Worm (Caenorhabditis elegans) whole organism, mixed stage, embryonic: ENCODE measurements around the gene C28H8.5.

Experiments used
- M03D4.4 ChIP-seq: sonication (generic microtip); optimal IDR thresholded peaks from 2 replicates; lab custom pipeline; 2017; ENCODE audit warnings: mild to moderate bottlenecking, missing genetic modification characterization, missing compliant biosample characterization
- bed-3 ChIP-seq: fragments of 200-800 bp; sonication (Bioruptor generic); optimal IDR thresholded peaks from 3 replicates; lab custom pipeline; 2018; ENCODE audit warnings: mild to moderate bottlenecking, missing genetic modification characterization, moderate library complexity, missing compliant biosample characterization
- ceh-39 ChIP-seq: fragments of 150-350 bp; optimal IDR thresholded peaks from 2 replicates; lab custom pipeline; 2014; ENCODE audit warnings: missing biosample characterization, missing genetic modification characterization
- ceh-43 ChIP-seq: fragments of 200-800 bp; sonication (Bioruptor generic); optimal IDR thresholded peaks from 2 replicates; lab custom pipeline; 2018; ENCODE audit warnings: mild to moderate bottlenecking, missing genetic modification characterization, moderate library complexity, missing compliant biosample characterization
- ceh-83 ChIP-seq: fragments of 200-800 bp; sonication (Bioruptor generic); optimal IDR thresholded peaks from 2 replicates; lab custom pipeline; 2018; ENCODE audit warnings: mild to moderate bottlenecking, missing genetic modification characterization, missing compliant biosample characterization
- ces-1 ChIP-seq: fragments of 150-350 bp; optimal IDR thresholded peaks from 2 replicates; lab custom pipeline; 2014; ENCODE audit warnings: missing biosample characterization, missing genetic modification reagents, missing genetic modification characterization
- cnd-1 ChIP-seq: fragments of 200-800 bp; sonication (Bioruptor generic); optimal IDR thresholded peaks from 2 replicates; lab custom pipeline; 2018; ENCODE audit warnings: mild to moderate bottlenecking, missing genetic modification characterization, missing compliant biosample characterization
- drap-1 ChIP-seq: fragments of 200-800 bp; sonication (Bioruptor generic); optimal IDR thresholded peaks from 3 replicates; lab custom pipeline; 2018; ENCODE audit warnings: mild to moderate bottlenecking, missing genetic modification characterization, missing compliant biosample characterization
- elt-1 ChIP-seq: sonication (generic microtip); optimal IDR thresholded peaks from 2 replicates; lab custom pipeline; 2017; ENCODE audit warnings: missing genetic modification characterization, mild to moderate bottlenecking, missing compliant biosample characterization, antibody characterized with exemption, moderate library complexity, borderline replicate concordance; ENCODE audit not compliant: insufficient read depth
- flh-1 ChIP-seq: fragments of 200-800 bp; sonication (Bioruptor generic); optimal IDR thresholded peaks from 2 replicates; lab custom pipeline; 2018; ENCODE audit warnings: mild to moderate bottlenecking, missing genetic modification characterization, moderate library complexity, missing compliant biosample characterization
- hlh-1 ChIP-seq: fragments of 150-350 bp; optimal IDR thresholded peaks from 2 replicates; lab custom pipeline; 2014; ENCODE audit warnings: missing biosample characterization, missing genetic modification reagents, missing genetic modification characterization
- lin-32 ChIP-seq: fragments of 200-800 bp; sonication (Bioruptor generic); optimal IDR thresholded peaks from 2 replicates; lab custom pipeline; 2018; ENCODE audit warnings: mild to moderate bottlenecking, missing genetic modification characterization, missing compliant biosample characterization
- lsy-2 ChIP-seq: fragments of 150-350 bp; optimal IDR thresholded peaks from 2 replicates; lab custom pipeline; 2014; ENCODE audit warnings: missing biosample characterization, missing genetic modification characterization
- mab-5 ChIP-seq: fragments of 150-350 bp; optimal IDR thresholded peaks from 2 replicates; lab custom pipeline; 2014; ENCODE audit warnings: missing biosample characterization, missing genetic modification characterization
- mep-1 ChIP-seq: fragments of 150-350 bp; optimal IDR thresholded peaks from 2 replicates; lab custom pipeline; 2017; ENCODE audit warnings: missing biosample characterization, missing genetic modification reagents, missing genetic modification characterization, inconsistent platforms
- mls-2 ChIP-seq: sonication (generic microtip); optimal IDR thresholded peaks from 2 replicates; lab custom pipeline; 2016; ENCODE audit warnings: mild to moderate bottlenecking, missing genetic modification characterization, moderate library complexity, missing compliant biosample characterization
- nhr-12 ChIP-seq: fragments of 150-350 bp; optimal IDR thresholded peaks from 2 replicates; lab custom pipeline; 2014; ENCODE audit warnings: missing biosample characterization, missing genetic modification characterization
- nhr-2 ChIP-seq: fragments of 150-350 bp; optimal IDR thresholded peaks from 2 replicates; lab custom pipeline; 2014; ENCODE audit warnings: missing biosample characterization, missing genetic modification characterization
- nhr-76 ChIP-seq: sonication (generic microtip); optimal IDR thresholded peaks from 2 replicates; lab custom pipeline; 2017; ENCODE audit warnings: missing biosample characterization, missing genetic modification characterization
- pha-4 ChIP-seq: fragments of 150-350 bp; optimal IDR thresholded peaks from 2 replicates; lab custom pipeline; 2018; ENCODE audit warnings: missing biosample characterization, missing genetic modification reagents, missing genetic modification characterization
- sem-2 ChIP-seq: fragments of 200-800 bp; sonication (Bioruptor generic); optimal IDR thresholded peaks from 2 replicates; lab custom pipeline; 2018; ENCODE audit warnings: mild to moderate bottlenecking, missing genetic modification characterization, missing compliant biosample characterization
- snpc-4 ChIP-seq: fragments of 150-350 bp; optimal IDR thresholded peaks from 2 replicates; lab custom pipeline; 2014; ENCODE audit warnings: missing biosample characterization, missing genetic modification characterization
- sptf-1 ChIP-seq: sonication (generic microtip); optimal IDR thresholded peaks from 2 replicates; lab custom pipeline; 2017; ENCODE audit warnings: mild to moderate bottlenecking, missing genetic modification characterization, moderate library complexity, missing compliant biosample characterization
- tbx-8 ChIP-seq: fragments of 200-800 bp; sonication (Bioruptor generic); optimal IDR thresholded peaks from 2 replicates; lab custom pipeline; 2018; ENCODE audit warnings: mild to moderate bottlenecking, missing genetic modification characterization, moderate library complexity, missing compliant biosample characterization
- unc-120 ChIP-seq: sonication (generic microtip); optimal IDR thresholded peaks from 2 replicates; lab custom pipeline; 2017; ENCODE audit warnings: missing genetic modification characterization, missing compliant biosample characterization; ENCODE audit not compliant: poor library complexity, severe bottlenecking
- unc-39 ChIP-seq: fragments of 150-350 bp; optimal IDR thresholded peaks from 2 replicates; lab custom pipeline; 2014; ENCODE audit warnings: missing biosample characterization, missing genetic modification characterization
- unc-62 ChIP-seq: fragments of 150-350 bp; optimal IDR thresholded peaks from 2 replicates; lab custom pipeline; 2014; ENCODE audit warnings: missing biosample characterization, missing genetic modification reagents, missing genetic modification characterization
- zip-8 ChIP-seq: fragments of 150-350 bp; optimal IDR thresholded peaks from 2 replicates; lab custom pipeline; 2014; ENCODE audit warnings: missing biosample characterization, missing genetic modification characterization

C28H8.5 gene

DNA sequence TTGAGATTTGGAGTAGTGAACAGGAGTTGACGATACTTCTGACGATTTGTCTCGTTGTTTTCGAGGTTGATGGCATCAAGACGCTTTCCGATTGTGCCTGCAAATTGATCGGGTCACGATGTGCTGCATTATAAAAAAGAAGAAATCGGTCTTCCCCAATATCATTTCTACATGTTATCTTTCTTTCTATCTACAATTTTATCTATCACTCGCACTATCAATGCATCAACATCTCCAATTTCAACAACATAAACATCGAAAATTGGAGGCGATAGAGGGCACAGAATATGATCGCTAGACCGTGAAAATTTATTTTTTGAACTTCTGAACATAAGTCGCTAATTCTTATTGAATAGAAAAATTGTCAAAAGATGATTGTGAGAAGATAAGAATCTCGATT is 8.4 kb upstream of the C28H8.5 start:
- TF ChIP-seq elt-1 (tag; lab: Kevin White, UChicago) (peak; percentile 35), tbx-8 (GFP tag; lab: Kevin White, UChicago) (no peak)

ce11 chrIII:5876140-5876675 is 7.9 kb upstream of the C28H8.5 start, which contains the start of gene aldo-2:
Gene aldo-2 (minus strand): TSS chrIII:5876625.
- TF ChIP-seq nhr-12 (no peak), unc-39 (no peak), sem-2 (GFP tag; lab: Kevin White, UChicago) (no peak), unc-62 (GFP tag; lab: Kevin White, UChicago) (no peak), bed-3 (no peak), snpc-4 (tag; lab: Kevin White, UChicago) (no peak), mls-2 (no peak), mep-1 (tag; lab: Kevin White, UChicago) (no peak), drap-1 (no peak)

- TF ChIP-seq tbx-8 (GFP tag; lab: Kevin White, UChicago) (no peak), unc-39 (no peak), unc-120 (tag; lab: Kevin White, UChicago) (no peak), sptf-1 (tag; lab: Kevin White, UChicago) (no peak), cnd-1 (tag; lab: Kevin White, UChicago) (no peak), nhr-2 (no peak), M03D4.4 (tag; lab: Kevin White, UChicago) (no peak), hlh-1 (tag; lab: Kevin White, UChicago) (no peak), nhr-76 (tag; lab: Kevin White, UChicago) (no peak), flh-1 (no peak), zip-8 (tag; lab: Kevin White, UChicago) (no peak), elt-1 (tag; lab: Kevin White, UChicago) (no peak), bed-3 (no peak), ceh-43 (GFP tag; lab: Kevin White, UChicago) (no peak), mls-2 (no peak), ceh-83 (GFP tag; lab: Kevin White, UChicago) (no peak)
Measured at ce11 chrIII:5876867-5877641, 7.1 kb upstream of the C28H8.5 start.

DNA sequence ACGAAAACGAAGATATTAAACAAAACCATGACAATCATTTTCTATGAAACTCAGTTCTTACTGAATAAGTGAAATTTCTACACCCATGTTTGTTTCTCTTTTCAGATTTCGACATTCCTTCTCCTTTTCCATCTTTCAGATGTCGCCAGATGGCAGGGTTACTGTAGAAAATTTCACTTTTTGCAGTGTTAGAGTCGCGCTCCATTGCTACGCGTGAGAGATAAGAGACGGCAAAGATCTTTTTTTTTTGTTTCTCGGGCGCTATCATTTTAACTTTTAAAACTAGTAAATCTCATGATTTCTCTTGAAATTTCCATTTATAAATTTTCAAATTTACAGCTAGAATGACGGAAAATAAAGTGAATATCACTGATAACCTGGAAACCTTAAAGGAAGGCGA is 5.9 kb upstream of the C28H8.5 start, which contains the start of the genes mig-21 and F01F1.2:
Gene mig-21, minus strand, starts transcription at position 166 of the 400 bp plus-strand sequence.
Gene F01F1.2, plus strand, starts transcription at position 340 of the 400 bp plus-strand sequence.
- TF ChIP-seq elt-1 (tag; lab: Kevin White, UChicago) (no peak), mab-5 (tag; lab: Kevin White, UChicago) (no peak), lsy-2 (peak; percentile 62), ceh-43 (GFP tag; lab: Kevin White, UChicago) (no peak), pha-4 (tag; lab: Kevin White, UChicago) (no peak), sem-2 (GFP tag; lab: Kevin White, UChicago) (no peak), lin-32 (no peak)

DNA sequence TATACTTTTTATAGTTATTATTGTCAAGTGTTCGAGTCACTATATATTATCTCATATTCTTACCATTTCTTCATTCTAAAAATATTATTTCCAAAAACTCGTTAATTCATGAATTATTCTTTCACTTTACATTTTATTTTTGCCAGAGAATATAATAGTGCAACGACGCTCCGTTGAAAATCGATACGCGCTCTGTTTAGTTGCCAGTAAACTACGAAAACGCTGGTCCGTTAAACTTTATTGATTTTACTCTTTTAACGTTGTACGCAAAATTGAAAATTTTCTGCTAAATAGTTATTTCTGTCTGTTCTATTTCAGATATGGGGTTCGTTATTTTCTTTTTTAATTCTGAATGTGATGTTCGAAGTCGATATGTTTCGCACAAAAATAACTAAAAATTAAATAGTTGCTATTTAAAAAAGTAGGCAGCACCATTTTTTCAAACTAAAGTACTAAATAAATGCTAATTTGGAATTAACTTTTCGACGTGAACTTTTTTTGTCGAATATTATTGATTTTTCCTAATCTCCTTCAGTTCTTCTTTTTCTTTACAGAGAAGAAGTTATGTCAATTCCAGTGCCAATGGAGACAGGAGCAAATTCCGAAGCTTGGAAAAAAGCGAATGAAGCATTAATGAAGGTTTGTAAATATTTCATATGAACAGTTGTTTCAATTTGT is 4.7 kb upstream of the C28H8.5 start, which contains the start of gene hpo-10:
Gene hpo-10, plus strand, starts transcription at position 199 of the 678 bp plus-strand sequence.
- TF ChIP-seq ces-1 (GFP tag; lab: Kevin White, UChicago) (peak; percentile 31), ceh-39 (tag; lab: Kevin White, UChicago) (peak; percentile 52), snpc-4 (tag; lab: Kevin White, UChicago) (no peak), unc-120 (tag; lab: Kevin White, UChicago) (no peak), tbx-8 (GFP tag; lab: Kevin White, UChicago) (no peak), ceh-43 (GFP tag; lab: Kevin White, UChicago) (no peak), bed-3 (no peak)
